Fruit fly (Drosophila melanogaster) whole organism, prepupa: Measurements from ENCODE around the gene Phf5a.

Experiments used
- CG10669 ChIP-seq: fragments of 200-800 bp; sonication (Bioruptor generic); optimal IDR thresholded peaks from 3 replicates; lab custom pipeline; 2018; ENCODE audit warnings: missing biosample characterization, mild to moderate bottlenecking, missing genetic modification characterization, moderate library complexity
- CG11762 ChIP-seq: fragments of 200-800 bp; sonication (Bioruptor generic); optimal IDR thresholded peaks from 3 replicates; lab custom pipeline; 2016; ENCODE audit warnings: missing biosample characterization, missing genetic modification characterization; ENCODE audit not compliant: insufficient read depth
- CG6276 ChIP-seq: fragments of 200-800 bp; sonication (Bioruptor generic); optimal IDR thresholded peaks from 2 replicates; lab custom pipeline; 2017; ENCODE audit warnings: missing biosample characterization, mild to moderate bottlenecking, missing genetic modification characterization
- CG6792 ChIP-seq: fragments of 200-800 bp; sonication (Bioruptor generic); optimal IDR thresholded peaks from 3 replicates; lab custom pipeline; 2016; ENCODE audit warnings: missing biosample characterization, missing genetic modification characterization
- CG8632 ChIP-seq: fragments of 200-800 bp; sonication (Bioruptor generic); optimal IDR thresholded peaks from 3 replicates; lab custom pipeline; 2016; ENCODE audit warnings: missing biosample characterization, missing genetic modification characterization
- dsx ChIP-seq: fragments of 200-800 bp; optimal IDR thresholded peaks from 3 replicates; lab custom pipeline; 2019; ENCODE audit warnings: missing biosample characterization, mild to moderate bottlenecking, missing genetic modification characterization, moderate library complexity; ENCODE audit not compliant: poor library complexity, severe bottlenecking
- esn ChIP-seq: fragments of 200-800 bp; sonication (Bioruptor generic); optimal IDR thresholded peaks from 2 replicates; lab custom pipeline; 2016; ENCODE audit warnings: missing biosample characterization, mild to moderate bottlenecking, missing genetic modification characterization, moderate library complexity
- lz ChIP-seq: fragments of 200-800 bp; sonication (Bioruptor generic); optimal IDR thresholded peaks from 3 replicates; lab custom pipeline; 2016; ENCODE audit warnings: missing biosample characterization, missing genetic modification characterization
- svp ChIP-seq: fragments of 200-800 bp; sonication (Bioruptor generic); peaks from one replicate; lab custom pipeline; 2016; ENCODE audit warnings: missing biosample characterization, missing genetic modification characterization
- topi ChIP-seq: fragments of 200-800 bp; sonication (Bioruptor generic); optimal IDR thresholded peaks from 3 replicates; lab custom pipeline; 2016; ENCODE audit warnings: missing biosample characterization, missing genetic modification characterization

DNA sequence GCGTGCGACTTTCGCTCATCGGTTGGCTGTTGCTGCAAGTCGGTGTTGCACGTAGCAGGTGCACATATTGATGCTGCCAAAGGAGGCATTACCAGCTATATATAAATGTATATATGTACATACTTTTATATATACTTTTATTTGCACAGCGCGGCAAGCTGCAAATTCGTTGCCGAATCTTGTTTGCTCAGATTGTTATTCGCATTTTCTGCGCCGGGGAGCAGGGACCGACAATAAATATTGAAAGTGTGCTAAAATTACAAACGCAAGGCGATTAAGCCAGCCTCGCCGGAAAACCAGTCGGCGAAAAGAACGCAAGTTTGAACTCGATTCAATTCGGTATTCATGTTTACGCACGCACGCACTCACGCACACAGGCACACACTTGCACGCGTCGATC is 25.9 kb downstream of the Phf5a start:
- TF ChIP-seq svp (GFP tag; lab: Kevin White, UChicago) = no peak
- TF ChIP-seq CG6276 (GFP tag; lab: Kevin White, UChicago) = no peak
- TF ChIP-seq CG6792 = no peak
- no peak for TF ChIP-seq esn (GFP tag; lab: Kevin White, UChicago)
- no peak for TF ChIP-seq dsx
- TF ChIP-seq CG10669 (GFP tag; lab: Kevin White, UChicago) = no peak
- TF ChIP-seq CG11762 = no peak
- no peak for TF ChIP-seq CG8632 (GFP tag; lab: Kevin White, UChicago)
- TF ChIP-seq topi (GFP tag; lab: Kevin White, UChicago) = no peak
- no peak for TF ChIP-seq lz
